Fruit fly (Drosophila melanogaster): ENCODE measurements around the gene CG7102.

CG7102 gene

DNA sequence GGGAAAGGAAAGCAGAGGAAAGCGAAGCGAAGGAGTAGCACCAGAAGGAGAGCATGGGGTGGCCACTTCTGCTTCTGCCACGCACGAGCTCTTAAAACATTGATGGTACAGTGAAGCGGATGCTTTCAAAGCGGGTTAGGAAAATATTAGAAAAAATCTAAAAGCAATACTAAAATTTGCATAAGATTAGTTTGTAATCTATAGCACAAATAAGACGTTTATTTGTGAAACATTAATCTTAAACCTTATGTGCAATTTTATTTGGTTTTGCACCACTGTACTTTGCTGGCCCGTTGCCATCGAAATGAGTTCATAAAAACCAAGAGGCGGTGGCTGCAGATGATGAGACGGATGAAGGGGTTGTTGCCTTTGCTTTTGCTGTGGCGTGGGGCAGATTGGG lies 38.1 kb upstream of the CG7102 start (continued):
- TF ChIP-seq grn (GFP tag; optimal IDR thresholded peaks at IDR 0.05), result no peak
- peak; percentile 41; the same call in 1 of the 3 replicates for TF ChIP-seq CG14860 (GFP tag; IDR thresholded peaks at IDR 0.05; ENCODE audit: partially characterized antibody)
- TF ChIP-seq Gug (GFP tag; IDR thresholded peaks at IDR 0.05), result peak; percentile 82
- peak; percentile 91 for TF ChIP-seq CG6689 (GFP tag; IDR thresholded peaks at IDR 0.05)
- TF ChIP-seq pan (optimal IDR thresholded peaks at IDR 0.05), result no peak
- peak in 1 of 2 experiments; percentile 93 for TF ChIP-seq pan (GFP tag; optimal IDR thresholded peaks at IDR 0.05 in 1 of 2, IDR thresholded peaks at IDR 0.05 in 1 of 2)
- TF ChIP-seq wor (GFP tag; IDR thresholded peaks at IDR 0.05), result peak; percentile 86
- TF ChIP-seq CG17359 (tag; optimal IDR thresholded peaks at IDR 0.05), result peak; percentile 95
- peak; percentile 78 for TF ChIP-seq Rx (GFP tag; IDR thresholded peaks at IDR 0.05)
- TF ChIP-seq cg (GFP tag; optimal IDR thresholded peaks at IDR 0.05), result no peak
- TF ChIP-seq CG15073 (GFP tag; optimal IDR thresholded peaks at IDR 0.05), result peak; percentile 28
- peak; percentile 86 for TF ChIP-seq peb (GFP tag; IDR thresholded peaks at IDR 0.05)
- peak; percentile 90 for TF ChIP-seq Aef1 (GFP tag; IDR thresholded peaks at IDR 0.05)
- no peak for TF ChIP-seq stwl (tag; optimal IDR thresholded peaks at IDR 0.05)
- peak; percentile 49 for TF ChIP-seq CG10462 (GFP tag; optimal IDR thresholded peaks at IDR 0.05)
- peak; percentile 75 for TF ChIP-seq kah (GFP tag; optimal IDR thresholded peaks at IDR 0.05)
- peak; percentile 50 for TF ChIP-seq sug (tag; optimal IDR thresholded peaks at IDR 0.05)
- peak; percentile 91 for TF ChIP-seq Atf6 (GFP tag; IDR thresholded peaks at IDR 0.05)
- peak; percentile 84 to 85 for TF ChIP-seq dpn (GFP tag; optimal IDR thresholded peaks at IDR 0.05)
- TF ChIP-seq inv (GFP tag; IDR thresholded peaks at IDR 0.05; ENCODE audit: partially characterized antibody), result no peak
- peak; percentile 72 for TF ChIP-seq CG4707 (GFP tag; optimal IDR thresholded peaks at IDR 0.05)
- TF ChIP-seq CG1647 (GFP tag; optimal IDR thresholded peaks at IDR 0.05), result peak; percentile 79
- peak; percentile 87 for TF ChIP-seq ken (GFP tag; IDR thresholded peaks at IDR 0.05)
- TF ChIP-seq Hr39 (optimal IDR thresholded peaks at IDR 0.05), result no peak
- peak; percentile 88 for TF ChIP-seq Rfx (GFP tag; IDR thresholded peaks at IDR 0.05)
- peak; percentile 84 for TF ChIP-seq maf-S (GFP tag; optimal IDR thresholded peaks at IDR 0.05)
- TF ChIP-seq ab (GFP tag; optimal IDR thresholded peaks at IDR 0.05), result peak; percentile 61
- TF ChIP-seq lov (optimal IDR thresholded peaks at IDR 0.05), result no peak
- peak; percentile 87; the same call in 2 of the 3 replicates for TF ChIP-seq lov (GFP tag; IDR thresholded peaks at IDR 0.05)
- TF ChIP-seq CG6765 (GFP tag; optimal IDR thresholded peaks at IDR 0.05), result peak; percentile 66
- peak; percentile 41 for TF ChIP-seq CG33557 (GFP tag; optimal IDR thresholded peaks at IDR 0.05)
- peak; percentile 91 for TF ChIP-seq jumu (GFP tag; optimal IDR thresholded peaks at IDR 0.05)
- peak; percentile 79 for TF ChIP-seq Dad (GFP tag; optimal IDR thresholded peaks at IDR 0.05)
- peak; percentile 54 to 92 for TF ChIP-seq Hr51 (GFP tag; optimal IDR thresholded peaks at IDR 0.05)
- peak; percentile 88 for TF ChIP-seq tin (GFP tag; optimal IDR thresholded peaks at IDR 0.05)
- peak; percentile 92 for TF ChIP-seq sob (GFP tag; IDR thresholded peaks at IDR 0.05)
- TF ChIP-seq CG2116 (GFP tag; optimal IDR thresholded peaks at IDR 0.05), result peak; percentile 31
- TF ChIP-seq CG14965 (GFP tag; optimal IDR thresholded peaks at IDR 0.05; ENCODE audit: borderline replicate concordance), result peak; percentile 33
- peak; percentile 83 for TF ChIP-seq D19A (tag; optimal IDR thresholded peaks at IDR 0.05)
- TF ChIP-seq CG8388 (GFP tag; optimal IDR thresholded peaks at IDR 0.05), result peak; percentile 85
- TF ChIP-seq CG32532 (GFP tag; IDR thresholded peaks at IDR 0.05), result peak; percentile 89
- peak; percentile 81 for TF ChIP-seq CG15514 (GFP tag; optimal IDR thresholded peaks at IDR 0.05)
- peak; percentile 50 for TF ChIP-seq CG15696 (tag; optimal IDR thresholded peaks at IDR 0.05)
- peak; percentile 73 for TF ChIP-seq CG3163 (GFP tag; optimal IDR thresholded peaks at IDR 0.05)
- TF ChIP-seq gfzf (GFP tag; optimal IDR thresholded peaks at IDR 0.05), result no peak
- peak; percentile 88 for TF ChIP-seq CG12391 (tag; optimal IDR thresholded peaks at IDR 0.05)
- peak; percentile 79 for TF ChIP-seq Dek (tag; optimal IDR thresholded peaks at IDR 0.05)
- TF ChIP-seq GATAe (GFP tag; conservative IDR thresholded peaks at IDR 0.05), result peak; percentile 49; the same call in 1 of the 2 replicates
- no peak for TF ChIP-seq hth (optimal IDR thresholded peaks at IDR 0.05)
- TF ChIP-seq CG42726 (GFP tag; IDR thresholded peaks at IDR 0.05; ENCODE audit: partially characterized antibody), result no peak
- TF ChIP-seq Sox100B (GFP tag; optimal IDR thresholded peaks at IDR 0.05), result peak; percentile 85
